Fruit fly (Drosophila melanogaster): ENCODE results near the gene Bdbt.

dm6 chr3R:21124225-21124624, 5.6 kb upstream of the Bdbt start:
- TF ChIP-seq psq (optimal IDR thresholded peaks at IDR 0.05) = no peak
- no peak for TF ChIP-seq Sin3A (optimal IDR thresholded peaks at IDR 0.05)
- no peak for TF ChIP-seq insv (optimal IDR thresholded peaks at IDR 0.05)

Data from Kc167 (cell line).